Fruit fly (Drosophila melanogaster) whole organism, embryonic: Measurements from ENCODE around the gene Taf6.

Experiments used
- ATbp ChIP-seq: fragments of 200-800 bp; sonication (Bioruptor generic); optimal IDR thresholded peaks from 2 replicates; lab custom pipeline; 2017; ENCODE audit warnings: missing biosample characterization, mild to moderate bottlenecking, missing genetic modification characterization, missing genetic modification reagents
- Asciz ChIP-seq: fragments of 200-800 bp; sonication (Bioruptor generic); optimal IDR thresholded peaks from 2 replicates; lab custom pipeline; 2017; ENCODE audit warnings: missing biosample characterization, mild to moderate bottlenecking, missing genetic modification characterization, missing genetic modification reagents
- Atf-2 ChIP-seq: fragments of 200-800 bp; sonication (Bioruptor generic); optimal IDR thresholded peaks from 2 replicates; lab custom pipeline; 2016; ENCODE audit warnings: missing biosample characterization, missing genetic modification characterization
- BEAF-32 ChIP-seq: fragments of 200-800 bp; sonication (Bioruptor generic); optimal IDR thresholded peaks from 3 replicates; lab custom pipeline; 2017; ENCODE audit warnings: missing biosample characterization, missing genetic modification characterization, mild to moderate bottlenecking, moderate library complexity, missing genetic modification reagents
- CG11085 ChIP-seq: fragments of 200-800 bp; sonication (Bioruptor generic); IDR thresholded peaks from 2 replicates; pipeline ENCODE4 v1.3.6; 2022; ENCODE audit warnings: missing biosample characterization, missing genetic modification characterization
- CG11456 ChIP-seq: fragments of 200-800 bp; sonication (Bioruptor generic); IDR thresholded peaks from 3 replicates; pipeline ENCODE4 v1.3.6; 2022; ENCODE audit warnings: missing biosample characterization, missing genetic modification characterization
- CG12219 ChIP-seq: fragments of 200-800 bp; sonication (Bioruptor generic); optimal IDR thresholded peaks from 3 replicates; lab custom pipeline; 2018; ENCODE audit warnings: missing biosample characterization, mild to moderate bottlenecking, missing genetic modification characterization
- CG12942 ChIP-seq: fragments of 200-800 bp; sonication (Bioruptor generic); optimal IDR thresholded peaks from 3 replicates; lab custom pipeline; 2016; ENCODE audit warnings: missing biosample characterization, missing genetic modification characterization
- CG15011 ChIP-seq: fragments of 200-800 bp; sonication (Bioruptor generic); optimal IDR thresholded peaks from 3 replicates; lab custom pipeline; 2018; ENCODE audit warnings: missing biosample characterization, mild to moderate bottlenecking, missing genetic modification characterization
- CG1529 ChIP-seq: fragments of 200-800 bp; sonication (Bioruptor generic); optimal IDR thresholded peaks from 3 replicates; lab custom pipeline; 2018; ENCODE audit warnings: missing biosample characterization, missing genetic modification characterization
- CG15514 ChIP-seq: fragments of 200-800 bp; sonication (Bioruptor generic); optimal IDR thresholded peaks from 3 replicates; lab custom pipeline; 2017; ENCODE audit warnings: missing biosample characterization, missing genetic modification characterization, mild to moderate bottlenecking, moderate library complexity, missing genetic modification reagents
- CG1647 ChIP-seq: fragments of 200-800 bp; sonication (Bioruptor generic); optimal IDR thresholded peaks from 3 replicates; lab custom pipeline; 2016; ENCODE audit warnings: missing biosample characterization, missing genetic modification characterization
- CG17328 ChIP-seq: fragments of 200-800 bp; sonication (Bioruptor generic); IDR thresholded peaks from 2 replicates; pipeline ENCODE4 v1.3.6; 2022; ENCODE audit warnings: missing biosample characterization, missing genetic modification characterization
- CG1792 ChIP-seq: fragments of 200-800 bp; sonication (Bioruptor generic); optimal IDR thresholded peaks from 2 replicates; lab custom pipeline; 2016; ENCODE audit warnings: missing biosample characterization, missing genetic modification characterization
- CG18599 ChIP-seq: fragments of 200-800 bp; sonication (Bioruptor generic); optimal IDR thresholded peaks from 3 replicates; lab custom pipeline; 2017; ENCODE audit warnings: missing biosample characterization, missing genetic modification characterization, mild to moderate bottlenecking, moderate library complexity, missing genetic modification reagents
- CG2712 ChIP-seq: fragments of 200-800 bp; optimal IDR thresholded peaks from 3 replicates; lab custom pipeline; 2019; ENCODE audit warnings: missing biosample characterization, mild to moderate bottlenecking, missing genetic modification characterization, moderate library complexity
- CG31365 ChIP-seq: fragments of 200-800 bp; sonication (Bioruptor generic); optimal IDR thresholded peaks from 2 replicates; lab custom pipeline; 2018; ENCODE audit warnings: missing biosample characterization, mild to moderate bottlenecking, missing genetic modification characterization
- CG42726 ChIP-seq: fragments of 200-800 bp; sonication (Bioruptor generic); IDR thresholded peaks from 2 replicates; pipeline ENCODE4 v1.3.6; 2022; ENCODE audit warnings: missing biosample characterization, missing genetic modification characterization; ENCODE audit not compliant: partially characterized antibody
- CG4617 ChIP-seq: fragments of 200-800 bp; sonication (Bioruptor generic); optimal IDR thresholded peaks from 3 replicates; lab custom pipeline; 2016; ENCODE audit warnings: missing biosample characterization, missing genetic modification characterization, borderline replicate concordance
- CG4820 ChIP-seq: fragments of 200-800 bp; sonication (Bioruptor generic); optimal IDR thresholded peaks from 3 replicates; lab custom pipeline; 2016; ENCODE audit warnings: missing biosample characterization, missing genetic modification characterization
- CG6254 ChIP-seq: fragments of 200-800 bp; sonication (Bioruptor generic); optimal IDR thresholded peaks from 3 replicates; lab custom pipeline; 2017; ENCODE audit warnings: mild to moderate bottlenecking, missing biosample characterization, missing genetic modification reagents, missing genetic modification characterization
- CG6683 ChIP-seq: fragments of 200-800 bp; sonication (Bioruptor generic); optimal IDR thresholded peaks from 2 replicates; lab custom pipeline; 2017; ENCODE audit warnings: missing biosample characterization, mild to moderate bottlenecking, missing genetic modification characterization, missing genetic modification reagents
- CG7928 ChIP-seq: fragments of 200-800 bp; sonication (Bioruptor generic); optimal IDR thresholded peaks from 2 replicates; lab custom pipeline; 2017; ENCODE audit warnings: missing biosample characterization, mild to moderate bottlenecking, missing genetic modification characterization
- CG8944 ChIP-seq: fragments of 200-800 bp; sonication (Bioruptor generic); optimal IDR thresholded peaks from 3 replicates; lab custom pipeline; 2016; ENCODE audit warnings: missing biosample characterization, missing genetic modification characterization
- CoRest ChIP-seq: fragments of 200-800 bp; sonication (Bioruptor generic); optimal IDR thresholded peaks from 3 replicates; lab custom pipeline; 2018; ENCODE audit warnings: missing biosample characterization, mild to moderate bottlenecking, missing genetic modification characterization, moderate library complexity
- Dad ChIP-seq: fragments of 200-800 bp; sonication (Bioruptor generic); optimal IDR thresholded peaks from 3 replicates; lab custom pipeline; 2016; ENCODE audit warnings: missing biosample characterization, missing genetic modification characterization
- GATAe ChIP-seq: fragments of 200-800 bp; sonication (Bioruptor generic); conservative IDR thresholded peaks from 2 replicates; pipeline ENCODE4 v1.3.6; 2022; ENCODE audit warnings: missing biosample characterization, missing genetic modification characterization
- HHEX ChIP-seq: fragments of 200-800 bp; sonication (Bioruptor generic); optimal IDR thresholded peaks from 3 replicates; lab custom pipeline; 2017; ENCODE audit warnings: missing biosample characterization, mild to moderate bottlenecking, missing genetic modification characterization, missing genetic modification reagents
- Hr39 ChIP-seq: fragments of >200 bp; optimal IDR thresholded peaks from 2 replicates; lab custom pipeline; 2017
- Lim3 ChIP-seq: fragments of 200-800 bp; sonication (Bioruptor generic); IDR thresholded peaks from 2 replicates; pipeline ENCODE4 v1.3.6; 2022; ENCODE audit warnings: missing biosample characterization, missing genetic modification characterization
- Mrtf ChIP-seq: fragments of 200-800 bp; sonication (Bioruptor generic); IDR thresholded peaks from 3 replicates; pipeline ENCODE4 v1.3.6; 2022; ENCODE audit warnings: missing biosample characterization, missing genetic modification characterization
- NfI ChIP-seq: fragments of 200-800 bp; sonication (Bioruptor generic); optimal IDR thresholded peaks from 3 replicates; lab custom pipeline; 2018; ENCODE audit warnings: missing biosample characterization, mild to moderate bottlenecking, missing genetic modification characterization, moderate library complexity
- PHDP ChIP-seq: fragments of 200-800 bp; sonication (Bioruptor generic); optimal IDR thresholded peaks from 3 replicates; lab custom pipeline; 2018; ENCODE audit warnings: missing biosample characterization, mild to moderate bottlenecking, missing genetic modification characterization, moderate library complexity
- Poxn ChIP-seq: fragments of 200-800 bp; sonication (Bioruptor generic); IDR thresholded peaks from 2 replicates; pipeline ENCODE4 v1.3.6; 2022; ENCODE audit warnings: missing biosample characterization, missing genetic modification characterization
- az2 ChIP-seq: fragments of 200-800 bp; sonication (Bioruptor generic); optimal IDR thresholded peaks from 3 replicates; lab custom pipeline; 2016; ENCODE audit warnings: missing biosample characterization, missing genetic modification characterization
- bbx ChIP-seq: fragments of 200-800 bp; sonication (Bioruptor generic); IDR thresholded peaks from 2 replicates; pipeline ENCODE4 v1.3.6; 2022; ENCODE audit warnings: missing biosample characterization, missing genetic modification characterization; ENCODE audit not compliant: partially characterized antibody
- cad ChIP-seq: fragments of >200 bp; optimal IDR thresholded peaks from 2 replicates; lab custom pipeline; 2017; ENCODE audit warnings: missing biosample characterization, missing genetic modification characterization
- gfzf ChIP-seq: fragments of 200-800 bp; sonication (Bioruptor generic); optimal IDR thresholded peaks from 2 replicates; lab custom pipeline; 2016; ENCODE audit warnings: missing biosample characterization, mild to moderate bottlenecking, missing genetic modification characterization, moderate library complexity
- jigr1 ChIP-seq: fragments of 200-800 bp; sonication (Bioruptor generic); IDR thresholded peaks from 3 replicates; pipeline ENCODE4 v1.3.6; 2022; ENCODE audit warnings: missing biosample characterization, missing genetic modification characterization
- knrl ChIP-seq: fragments of 200-800 bp; sonication (Bioruptor generic); IDR thresholded peaks from 3 replicates; pipeline ENCODE4 v1.3.6; 2022; ENCODE audit warnings: missing biosample characterization, missing genetic modification characterization; ENCODE audit not compliant: partially characterized antibody
- lola ChIP-seq, 3 experiments: fragments of >200 bp in 2 of 3; fragments of 200-800 bp in 1 of 3; sonication (Bioruptor generic) in 1 of 3; optimal IDR thresholded peaks; 2 replicates each; lab custom pipeline; 2017 to 2019; ENCODE audit warnings: missing biosample characterization in 3 of 3, missing genetic modification characterization in 3 of 3, mild to moderate bottlenecking in 1 of 3, moderate library complexity in 1 of 3
- mam ChIP-seq: fragments of 200-800 bp; sonication (Bioruptor generic); optimal IDR thresholded peaks from 3 replicates; lab custom pipeline; 2016; ENCODE audit warnings: missing biosample characterization, missing genetic modification characterization
- onecut ChIP-seq: fragments of 200-800 bp; sonication (Bioruptor generic); IDR thresholded peaks from 2 replicates; pipeline ENCODE4 v1.3.6; 2022; ENCODE audit warnings: missing biosample characterization, missing genetic modification characterization
- p53 ChIP-seq: fragments of 200-800 bp; sonication (Bioruptor generic); optimal IDR thresholded peaks from 2 replicates; lab custom pipeline; 2016; ENCODE audit warnings: missing biosample characterization, missing genetic modification characterization
- pnt ChIP-seq: fragments of 200-800 bp; sonication (Bioruptor generic); optimal IDR thresholded peaks from 3 replicates; lab custom pipeline; 2016; ENCODE audit warnings: missing biosample characterization, missing genetic modification characterization
- sens ChIP-seq: fragments of 200-800 bp; sonication (Bioruptor generic); peaks from one replicate; lab custom pipeline; 2016; ENCODE audit warnings: missing biosample characterization, missing genetic modification characterization
- so ChIP-seq: fragments of 200-800 bp; sonication (Bioruptor generic); IDR thresholded peaks from 3 replicates; pipeline ENCODE4 v1.3.6; 2022; ENCODE audit warnings: missing biosample characterization, missing genetic modification characterization
- ssp ChIP-seq: fragments of 200-800 bp; sonication (Bioruptor generic); IDR thresholded peaks from 2 replicates; pipeline ENCODE4 v1.3.6; 2022; ENCODE audit warnings: missing biosample characterization, missing genetic modification characterization
- unpg ChIP-seq: fragments of 200-800 bp; sonication (Bioruptor generic); optimal IDR thresholded peaks from 3 replicates; lab custom pipeline; 2018; ENCODE audit warnings: missing biosample characterization, mild to moderate bottlenecking, missing genetic modification characterization, moderate library complexity
- zen2 ChIP-seq: fragments of 200-800 bp; sonication (Bioruptor generic); IDR thresholded peaks from 3 replicates; pipeline ENCODE4 v1.3.6; 2022; ENCODE audit warnings: missing biosample characterization, missing genetic modification characterization; ENCODE audit not compliant: partially characterized antibody

Gene Taf6

dm6 chr3L:19636821-19637460 is 38.1 kb downstream of the Taf6 start (continued):
- TF ChIP-seq CG17328 (GFP tag; lab: Robert Waterston, UW) (no peak; the same call in 1 of the 2 replicates), ssp (GFP tag; lab: Robert Waterston, UW) (no peak), lola (GFP tag; optimal IDR thresholded peaks at IDR 0.05; lab: Kevin White, UChicago) (peak in 1 of 3 experiments; percentile 96), Atf-2 (GFP tag; lab: Kevin White, UChicago) (no peak), CG12942 (GFP tag; lab: Kevin White, UChicago) (no peak), onecut (GFP tag; lab: Robert Waterston, UW) (0 out of 2 replicates have a peak, but pooled peaks have one; percentile 17), gfzf (GFP tag; lab: Kevin White, UChicago) (no peak), CG11085 (GFP tag; lab: Robert Waterston, UW) (no peak), Mrtf (GFP tag; lab: Robert Waterston, UW) (no peak), CG8944 (no peak), pnt (GFP tag; lab: Kevin White, UChicago) (no peak), Hr39 (lab: Kevin White, UChicago) (no peak), CG1792 (GFP tag; lab: Kevin White, UChicago) (no peak), CG4617 (no peak), CG6683 (GFP tag; lab: Kevin White, UChicago) (no peak), zen2 (no peak), GATAe (GFP tag; lab: Robert Waterston, UW) (no peak), NfI (no peak), Lim3 (GFP tag; lab: Robert Waterston, UW) (no peak), CG11456 (no peak), ATbp (GFP tag; lab: Kevin White, UChicago) (no peak), PHDP (tag; lab: Kevin White, UChicago) (peak; percentile 3), p53 (GFP tag; lab: Kevin White, UChicago) (no peak), Dad (GFP tag; lab: Kevin White, UChicago) (no peak), CG15011 (GFP tag; lab: Kevin White, UChicago) (no peak), Asciz (GFP tag; lab: Kevin White, UChicago) (no peak), CoRest (tag; lab: Kevin White, UChicago) (peak; percentile 77), CG31365 (tag; lab: Kevin White, UChicago) (no peak), Poxn (GFP tag; lab: Robert Waterston, UW) (no peak), sens (peak; percentile 89), mam (no peak), CG7928 (no peak), CG15514 (no peak), az2 (GFP tag; lab: Kevin White, UChicago) (peak; percentile 42), BEAF-32 (GFP tag; lab: Kevin White, UChicago) (no peak), jigr1 (GFP tag; lab: Robert Waterston, UW) (no peak), CG1529 (peak; percentile 25), HHEX (no peak), CG4820 (GFP tag; lab: Kevin White, UChicago) (peak; percentile 52), CG18599 (GFP tag; lab: Kevin White, UChicago) (no peak), unpg (peak; percentile 60), cad (peak; percentile 3), knrl (no peak), CG1647 (GFP tag; lab: Kevin White, UChicago) (no peak), CG2712 (tag; lab: Kevin White, UChicago) (peak; percentile 90), CG6254 (peak; percentile 43), CG42726 (GFP tag; lab: Robert Waterston, UW) (no peak), CG12219 (GFP tag; lab: Kevin White, UChicago) (no peak), so (no peak), bbx (GFP tag; lab: Robert Waterston, UW) (no peak)
